Worm (Caenorhabditis elegans) whole organism, L2 larva: ENCODE measurements around the gene srw-145.

ENCODE experiments used
- F13H6.1 ChIP-seq: sonication (generic microtip); optimal IDR thresholded peaks from 2 replicates; lab custom pipeline; 2016; ENCODE audit warnings: missing genetic modification characterization, missing compliant biosample characterization
- egl-27 ChIP-seq: sonication (generic microtip); optimal IDR thresholded peaks from 3 replicates; lab custom pipeline; 2017; ENCODE audit warnings: missing biosample characterization, missing genetic modification reagents, missing genetic modification characterization
- elt-3 ChIP-seq: sonication (generic microtip); optimal IDR thresholded peaks from 2 replicates; lab custom pipeline; 2017; ENCODE audit warnings: missing biosample characterization, missing genetic modification characterization
- mdl-1 ChIP-seq, 2 experiments: fragments of 150-350 bp in 1 of 2; sonication (generic microtip) in 1 of 2; optimal IDR thresholded peaks; 2 replicates each; lab custom pipeline; 2017; ENCODE audit warnings: missing biosample characterization in 2 of 2, missing genetic modification characterization in 2 of 2
- nhr-10 ChIP-seq: sonication (generic microtip); optimal IDR thresholded peaks from 2 replicates; lab custom pipeline; 2017; ENCODE audit warnings: missing biosample characterization, missing genetic modification characterization
- nhr-11 ChIP-seq: fragments of 150-350 bp; optimal IDR thresholded peaks from 2 replicates; lab custom pipeline; 2014; ENCODE audit warnings: missing biosample characterization, missing genetic modification characterization
- nhr-12 ChIP-seq: fragments of 150-350 bp; optimal IDR thresholded peaks from 2 replicates; lab custom pipeline; 2014; ENCODE audit warnings: missing biosample characterization, missing genetic modification characterization
- nhr-237 ChIP-seq: fragments of 150-350 bp; optimal IDR thresholded peaks from 2 replicates; lab custom pipeline; 2014; ENCODE audit warnings: missing biosample characterization, missing genetic modification characterization
- snpc-4 ChIP-seq: fragments of 150-350 bp; optimal IDR thresholded peaks from 2 replicates; lab custom pipeline; 2014; ENCODE audit warnings: missing biosample characterization, missing genetic modification characterization
- zag-1 ChIP-seq: fragments of 150-350 bp; optimal IDR thresholded peaks from 2 replicates; lab custom pipeline; 2014; ENCODE audit warnings: missing biosample characterization, missing genetic modification characterization
- ztf-11 ChIP-seq: sonication (generic microtip); optimal IDR thresholded peaks from 2 replicates; lab custom pipeline; 2017; ENCODE audit warnings: missing biosample characterization, missing genetic modification characterization
- ztf-4 ChIP-seq: fragments of 150-350 bp; optimal IDR thresholded peaks from 2 replicates; lab custom pipeline; 2014; ENCODE audit warnings: missing biosample characterization, missing genetic modification characterization

ce11 chrV:13908916-13909176, 28.1 kb upstream of the srw-145 start, which contains the start of gene C06B3.6:
- TF ChIP-seq snpc-4 (tag; lab: Kevin White, UChicago) (no peak), nhr-10 (tag; lab: Kevin White, UChicago) (no peak), egl-27 (tag; lab: Kevin White, UChicago) (no peak), F13H6.1 (tag; lab: Kevin White, UChicago) (no peak), zag-1 (no peak), elt-3 (tag; lab: Kevin White, UChicago) (no peak), mdl-1 (tag; optimal IDR thresholded peaks at IDR 0.05; lab: Kevin White, UChicago) (no peak), nhr-11 (tag; lab: Kevin White, UChicago) (no peak), nhr-12 (tag; lab: Kevin White, UChicago) (no peak), ztf-4 (tag; lab: Kevin White, UChicago) (no peak), ztf-11 (no peak), nhr-237 (tag; lab: Kevin White, UChicago) (no peak)
